Worm (Caenorhabditis elegans) whole organism, L4 larva: ENCODE measurements around the gene W10G6.1.

ENCODE experiments used
- F37D6.2 ChIP-seq: sonication (generic microtip); optimal IDR thresholded peaks from 2 replicates; lab custom pipeline; 2016; ENCODE audit warnings: mild to moderate bottlenecking, missing genetic modification characterization, missing compliant biosample characterization
- F49E8.2 ChIP-seq: sonication (generic microtip); optimal IDR thresholded peaks from 2 replicates; lab custom pipeline; 2016; ENCODE audit warnings: missing compliant biosample characterization, mild to moderate bottlenecking, missing genetic modification characterization, borderline replicate concordance
- R02D3.7 ChIP-seq: fragments of 150-350 bp; sonication (generic microtip); optimal IDR thresholded peaks from 3 replicates; lab custom pipeline; 2014; ENCODE audit warnings: missing biosample characterization, missing genetic modification characterization
- T26A8.4 ChIP-seq: fragments of 200-800 bp; sonication (Bioruptor generic); IDR thresholded peaks from 2 replicates; pipeline ENCODE4 v1.3.6; 2022; ENCODE audit warnings: missing genetic modification characterization, missing compliant biosample characterization
- Y105C5A.15 ChIP-seq: fragments of 200-800 bp; sonication (Bioruptor generic); IDR thresholded peaks from 2 replicates; pipeline ENCODE4 v1.3.6; 2022; ENCODE audit warnings: missing genetic modification characterization, missing compliant biosample characterization
- Y48G9A.11 ChIP-seq: fragments of 200-800 bp; sonication (Bioruptor generic); IDR thresholded peaks from 2 replicates; pipeline ENCODE4 v1.3.6; 2022; ENCODE audit warnings: missing genetic modification reagents, missing genetic modification characterization, missing compliant biosample characterization
- Y5F2A.4 ChIP-seq: fragments of 200-800 bp; sonication (Bioruptor generic); optimal IDR thresholded peaks from 2 replicates; lab custom pipeline; 2018; ENCODE audit warnings: mild to moderate bottlenecking, missing genetic modification characterization, missing compliant biosample characterization
- aha-1 ChIP-seq: fragments of 150-350 bp; peaks from one replicate; lab custom pipeline; 2014; ENCODE audit warnings: missing biosample characterization, missing genetic modification characterization
- ama-1 ChIP-seq: fragments of 150-350 bp; optimal IDR thresholded peaks from 2 replicates; lab custom pipeline; 2014; ENCODE audit warnings: inconsistent platforms, mixed read lengths
- arid-1 ChIP-seq: fragments of 200-800 bp; sonication (Bioruptor generic); conservative IDR thresholded peaks from 2 replicates; pipeline ENCODE4 v1.3.6; 2022; ENCODE audit warnings: missing genetic modification reagents, missing genetic modification characterization, missing compliant biosample characterization
- ceh-32 ChIP-seq: sonication (generic microtip); optimal IDR thresholded peaks from 2 replicates; lab custom pipeline; 2016; ENCODE audit warnings: mild to moderate bottlenecking, missing genetic modification characterization, missing compliant biosample characterization; ENCODE audit not compliant: poor library complexity
- ceh-44 ChIP-seq: fragments of 200-800 bp; sonication (Bioruptor generic); IDR thresholded peaks from 2 replicates; pipeline ENCODE4 v1.3.6; 2022; ENCODE audit warnings: missing genetic modification reagents, missing genetic modification characterization, missing compliant biosample characterization
- ceh-82 ChIP-seq: sonication (generic microtip); optimal IDR thresholded peaks from 2 replicates; lab custom pipeline; 2017; ENCODE audit warnings: missing biosample characterization, missing genetic modification characterization
- cey-2 ChIP-seq: sonication (generic microtip); optimal IDR thresholded peaks from 3 replicates; lab custom pipeline; 2017; ENCODE audit warnings: missing genetic modification characterization, mild to moderate bottlenecking, missing compliant biosample characterization, antibody characterized with exemption, borderline replicate concordance; ENCODE audit not compliant: insufficient read depth
- daf-16 ChIP-seq, 3 experiments: sonication (generic microtip); optimal IDR thresholded peaks; 2 replicates each; lab custom pipeline; 2016 to 2017; ENCODE audit warnings: missing genetic modification characterization in 3 of 3, missing genetic modification reagents in 3 of 3, mild to moderate bottlenecking in 2 of 3, missing compliant biosample characterization in 2 of 3, missing biosample characterization in 1 of 3, moderate library complexity in 1 of 3
- dmd-6 ChIP-seq: fragments of 200-800 bp; sonication (Bioruptor generic); IDR thresholded peaks from 2 replicates; pipeline ENCODE4 v1.3.6; 2022; ENCODE audit warnings: missing genetic modification reagents, missing genetic modification characterization, missing compliant biosample characterization
- dpl-1 ChIP-seq: fragments of 150-350 bp; optimal IDR thresholded peaks from 2 replicates; lab custom pipeline; 2014; ENCODE audit warnings: missing biosample characterization, missing genetic modification reagents, missing genetic modification characterization
- duxl-1 ChIP-seq: sonication (generic microtip); optimal IDR thresholded peaks from 2 replicates; lab custom pipeline; 2016; ENCODE audit warnings: mild to moderate bottlenecking, missing genetic modification characterization, moderate library complexity, missing compliant biosample characterization; ENCODE audit not compliant: poor library complexity
- dve-1 ChIP-seq: sonication (generic microtip); optimal IDR thresholded peaks from 2 replicates; lab custom pipeline; 2017; ENCODE audit warnings: antibody characterized with exemption, mild to moderate bottlenecking, missing genetic modification characterization, missing compliant biosample characterization; ENCODE audit not compliant: insufficient read depth
- hlh-11 ChIP-seq: fragments of 200-800 bp; sonication (Bioruptor generic); optimal IDR thresholded peaks from 2 replicates; lab custom pipeline; 2018; ENCODE audit warnings: mild to moderate bottlenecking, missing genetic modification characterization, missing compliant biosample characterization
- hlh-30 ChIP-seq: sonication (generic microtip); optimal IDR thresholded peaks from 2 replicates; lab custom pipeline; 2017; ENCODE audit warnings: antibody characterized with exemption, mild to moderate bottlenecking, missing genetic modification characterization, missing compliant biosample characterization; ENCODE audit not compliant: insufficient read depth
- jun-1 ChIP-seq: fragments of 150-350 bp; optimal IDR thresholded peaks from 2 replicates; lab custom pipeline; 2014; ENCODE audit warnings: missing biosample characterization, missing genetic modification reagents, missing genetic modification characterization
- lim-7 ChIP-seq: fragments of 200-800 bp; sonication (Bioruptor generic); IDR thresholded peaks from 2 replicates; pipeline ENCODE4 v1.3.6; 2022; ENCODE audit warnings: missing genetic modification characterization, missing compliant biosample characterization
- lsy-2 ChIP-seq, 2 experiments: fragments of 150-350 bp in 1 of 2; sonication (generic microtip) in 1 of 2; optimal IDR thresholded peaks; 2 replicates each; lab custom pipeline; 2014 to 2017; ENCODE audit warnings: missing biosample characterization in 2 of 2, missing genetic modification characterization in 2 of 2
- madf-5 ChIP-seq, 2 experiments: fragments of 200-800 bp; sonication (Bioruptor generic); IDR thresholded peaks; 2 replicates each; pipeline ENCODE4 v1.3.6; 2022; ENCODE audit warnings: missing compliant biosample characterization in 2 of 2, missing genetic modification characterization in 2 of 2
- mdl-1 ChIP-seq, 2 experiments: fragments of 150-350 bp in 1 of 2; sonication (generic microtip) in 1 of 2; optimal IDR thresholded peaks; 2 replicates each; lab custom pipeline; 2014 to 2017; ENCODE audit warnings: missing biosample characterization in 2 of 2, missing genetic modification characterization in 2 of 2
- mxl-3 ChIP-seq: fragments of 200-800 bp; sonication (Bioruptor generic); optimal IDR thresholded peaks from 2 replicates; lab custom pipeline; 2018; ENCODE audit warnings: mild to moderate bottlenecking, missing genetic modification characterization, missing compliant biosample characterization
- nhr-11 ChIP-seq: fragments of 150-350 bp; optimal IDR thresholded peaks from 2 replicates; lab custom pipeline; 2014; ENCODE audit warnings: missing biosample characterization, missing genetic modification characterization
- nhr-25 ChIP-seq: sonication (generic microtip); optimal IDR thresholded peaks from 2 replicates; lab custom pipeline; 2017; ENCODE audit warnings: missing genetic modification characterization, mild to moderate bottlenecking, missing compliant biosample characterization, antibody characterized with exemption, moderate library complexity, borderline replicate concordance; ENCODE audit not compliant: insufficient read depth
- nhr-28 ChIP-seq: fragments of 150-350 bp; optimal IDR thresholded peaks from 2 replicates; lab custom pipeline; 2014; ENCODE audit warnings: missing biosample characterization, missing genetic modification characterization
- nhr-41 ChIP-seq: fragments of 200-800 bp; sonication (Bioruptor generic); IDR thresholded peaks from 2 replicates; pipeline ENCODE4 v1.3.6; 2022; ENCODE audit warnings: missing genetic modification reagents, missing genetic modification characterization, missing compliant biosample characterization
- nhr-48 ChIP-seq: sonication (generic microtip); optimal IDR thresholded peaks from 2 replicates; lab custom pipeline; 2016; ENCODE audit warnings: mild to moderate bottlenecking, missing genetic modification characterization, missing compliant biosample characterization
- nhr-6 ChIP-seq: fragments of 150-350 bp; optimal IDR thresholded peaks from 2 replicates; lab custom pipeline; 2014; ENCODE audit warnings: missing biosample characterization, missing genetic modification characterization
- nhr-77 ChIP-seq: fragments of 150-350 bp; optimal IDR thresholded peaks from 2 replicates; lab custom pipeline; 2014; ENCODE audit warnings: missing biosample characterization, missing genetic modification characterization
- php-3 ChIP-seq: fragments of 200-800 bp; sonication (Bioruptor generic); IDR thresholded peaks from 2 replicates; pipeline ENCODE4 v1.3.6; 2022; ENCODE audit warnings: missing genetic modification reagents, missing genetic modification characterization, missing compliant biosample characterization
- set-16 ChIP-seq: fragments of 200-800 bp; sonication (Bioruptor generic); IDR thresholded peaks from 2 replicates; pipeline ENCODE4 v1.3.6; 2022; ENCODE audit warnings: missing genetic modification reagents, missing genetic modification characterization, missing compliant biosample characterization
- skn-1 ChIP-seq: fragments of 150-350 bp; optimal IDR thresholded peaks from 2 replicates; lab custom pipeline; 2014; ENCODE audit warnings: missing biosample characterization, missing genetic modification characterization
- snpc-1.2 ChIP-seq: fragments of 200-800 bp; sonication (Bioruptor generic); IDR thresholded peaks from 2 replicates; pipeline ENCODE4 v1.3.6; 2022; ENCODE audit warnings: missing genetic modification reagents, missing genetic modification characterization, missing compliant biosample characterization
- snpc-4 ChIP-seq: fragments of 150-350 bp; optimal IDR thresholded peaks from 2 replicates; lab custom pipeline; 2014; ENCODE audit warnings: missing biosample characterization, missing genetic modification characterization
- tra-1 ChIP-seq: fragments of 200-800 bp; sonication (Bioruptor generic); IDR thresholded peaks from 2 replicates; pipeline ENCODE4 v1.3.6; 2022; ENCODE audit warnings: missing genetic modification reagents, missing genetic modification characterization, missing compliant biosample characterization
- unc-130 ChIP-seq: sonication (generic microtip); optimal IDR thresholded peaks from 2 replicates; lab custom pipeline; 2016; ENCODE audit warnings: missing genetic modification reagents, missing genetic modification characterization, missing compliant biosample characterization
- unc-62 ChIP-seq, 3 experiments: fragments of 150-350 bp in 1 of 3; sonication (generic microtip); optimal IDR thresholded peaks in 2 of 3; peaks in 1 of 3; 1 replicate in 1 of 3; 2 replicates in 2 of 3; lab custom pipeline; 2014 to 2017; ENCODE audit warnings: missing biosample characterization in 3 of 3, missing genetic modification characterization in 3 of 3, missing genetic modification reagents in 3 of 3, missing genotype in 1 of 3
- zfp-2 ChIP-seq: sonication (generic microtip); optimal IDR thresholded peaks from 2 replicates; lab custom pipeline; 2016; ENCODE audit warnings: mild to moderate bottlenecking, missing genetic modification characterization, missing compliant biosample characterization
- zip-2 ChIP-seq: fragments of 150-350 bp; optimal IDR thresholded peaks from 2 replicates; lab custom pipeline; 2014; ENCODE audit warnings: missing biosample characterization, missing genetic modification characterization
- ztf-7 ChIP-seq: fragments of 150-350 bp; optimal IDR thresholded peaks from 2 replicates; lab custom pipeline; 2014; ENCODE audit warnings: missing biosample characterization, missing genetic modification characterization

Gene W10G6.1

ce11 chrX:16285151-16285550 is 40.2 kb downstream of the W10G6.1 start:
- TF ChIP-seq jun-1 = no peak
- TF ChIP-seq tra-1 = 0 out of 2 replicates have a peak, but pooled peaks have one; percentile 36
- peak; percentile 37 for TF ChIP-seq dve-1 (tag; lab: Kevin White, UChicago)
- TF ChIP-seq lim-7 = 0 out of 2 replicates have a peak, but pooled peaks have one; percentile 59
- no peak for TF ChIP-seq nhr-6
- TF ChIP-seq daf-16 (GFP tag; optimal IDR thresholded peaks at IDR 0.05; lab: Kevin White, UChicago) = peak in 1 of 2 experiments; percentile 14
- peak; percentile 9 for TF ChIP-seq daf-16 (tag; optimal IDR thresholded peaks at IDR 0.05; lab: Kevin White, UChicago)
- peak; percentile 4 for TF ChIP-seq hlh-30

DNA sequence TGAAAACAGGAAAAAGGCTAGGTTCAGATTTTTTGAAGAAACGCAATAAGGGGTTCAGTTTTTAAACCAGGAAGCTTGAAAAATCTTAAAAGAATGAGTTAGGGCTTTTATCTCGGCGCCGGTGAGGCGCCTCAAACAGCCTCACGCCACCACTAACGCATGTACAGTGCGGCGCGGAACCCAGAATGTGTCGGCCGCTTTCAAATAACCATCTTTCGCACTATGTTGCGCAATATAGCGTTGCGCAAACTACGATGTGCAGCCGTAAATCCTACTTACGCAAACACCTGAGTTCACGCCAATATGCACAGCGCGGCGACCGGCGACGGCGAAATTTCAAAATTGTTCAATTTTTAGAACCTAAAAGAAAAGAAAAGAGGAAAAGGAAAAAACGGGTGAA is 44.6 kb downstream of the W10G6.1 start:
- TF ChIP-seq set-16 (GFP tag; lab: Robert Waterston, UW) (no peak), duxl-1 (tag; lab: Kevin White, UChicago) (no peak), ama-1 (lab: Kevin White, UChicago) (no peak), Y48G9A.11 (0 out of 2 replicates have a peak, but pooled peaks have one; percentile 19), T26A8.4 (GFP tag; lab: Robert Waterston, UW) (no peak), aha-1 (tag; lab: Kevin White, UChicago) (peak; percentile 12), snpc-4 (tag; lab: Kevin White, UChicago) (peak; percentile 33), F49E8.2 (tag; lab: Kevin White, UChicago) (no peak)

ce11 chrX:16290536-16290935 is 45.5 kb downstream of the W10G6.1 start:
- TF ChIP-seq F37D6.2 = no peak
- TF ChIP-seq ztf-7 (tag; lab: Kevin White, UChicago) = no peak
- peak; percentile 68 for TF ChIP-seq hlh-30
- TF ChIP-seq Y5F2A.4 (GFP tag; lab: Kevin White, UChicago) = no peak
- TF ChIP-seq nhr-77 (tag; lab: Kevin White, UChicago) = no peak
- TF ChIP-seq unc-62 (GFP tag; optimal IDR thresholded peaks at IDR 0.05 in 1 of 2; lab: Kevin White, UChicago) = no peak
- no peak for TF ChIP-seq unc-62 (tag; optimal IDR thresholded peaks at IDR 0.05; lab: Kevin White, UChicago)
- TF ChIP-seq dmd-6 (GFP tag; lab: Robert Waterston, UW) = peak; percentile 80
- TF ChIP-seq R02D3.7 (tag; lab: Kevin White, UChicago) = no peak
- 0 out of 2 replicates have a peak, but pooled peaks have one; percentile 38 for TF ChIP-seq tra-1
- TF ChIP-seq mdl-1 (tag; optimal IDR thresholded peaks at IDR 0.05; lab: Kevin White, UChicago) = peak in 1 of 2 experiments; percentile 69
- TF ChIP-seq ceh-44 = no peak
- TF ChIP-seq Y48G9A.11 = no peak
- TF ChIP-seq ceh-82 (tag; lab: Kevin White, UChicago) = no peak
- TF ChIP-seq nhr-41 = no peak
- peak; percentile 28 for TF ChIP-seq dve-1 (tag; lab: Kevin White, UChicago)
- TF ChIP-seq ceh-32 = no peak
- TF ChIP-seq hlh-11 = peak; percentile 40
- TF ChIP-seq cey-2 (tag; lab: Kevin White, UChicago) = no peak
- TF ChIP-seq daf-16 (GFP tag; optimal IDR thresholded peaks at IDR 0.05; lab: Kevin White, UChicago) = no peak
- TF ChIP-seq daf-16 (tag; optimal IDR thresholded peaks at IDR 0.05; lab: Kevin White, UChicago) = peak; percentile 23
- TF ChIP-seq skn-1 (tag; lab: Kevin White, UChicago) = no peak
- no peak for TF ChIP-seq unc-130 (GFP tag; lab: Kevin White, UChicago)
- peak; percentile 64 for TF ChIP-seq nhr-25
- TF ChIP-seq nhr-11 (tag; lab: Kevin White, UChicago) = no peak
- peak; percentile 15 for TF ChIP-seq nhr-48
- no peak for TF ChIP-seq arid-1 (GFP tag; lab: Robert Waterston, UW)
- TF ChIP-seq F49E8.2 (tag; lab: Kevin White, UChicago) = no peak
- peak; percentile 16 for TF ChIP-seq nhr-28 (tag; lab: Kevin White, UChicago)
- TF ChIP-seq php-3 = no peak
- TF ChIP-seq snpc-1.2 (GFP tag; lab: Robert Waterston, UW) = no peak
- peak in 1 of 2 experiments; percentile 13 for TF ChIP-seq lsy-2 (tag; optimal IDR thresholded peaks at IDR 0.05; lab: Kevin White, UChicago)
- no peak for TF ChIP-seq madf-5 (GFP tag; IDR thresholded peaks at IDR 0.05; lab: Robert Waterston, UW)
- no peak for TF ChIP-seq snpc-4 (tag; lab: Kevin White, UChicago)
- TF ChIP-seq zfp-2 (tag; lab: Kevin White, UChicago) = no peak
- peak; percentile 93 for TF ChIP-seq mxl-3 (GFP tag; lab: Kevin White, UChicago)
- no peak for TF ChIP-seq dpl-1 (GFP tag; lab: Kevin White, UChicago)
- no peak for TF ChIP-seq zip-2
- TF ChIP-seq Y105C5A.15 = no peak
